1 worm cellular context compared by ENCODE assay signal in genomic region chrIII:3395874-3396467, ce11.
TF ChIP-seq lines count a peak whose summit lies in the region.

cri-3 (plus strand) TSS chrIII:3396355.

TF ChIP-seq in whole organism, L2 larva, 48 proteins besides CTCF, POLR2A, EP300 and RAD21 (continued from another document):
- TF ChIP-seq peb-1 (tag; optimal IDR thresholded peaks at IDR 0.05; lab: Kevin White, UChicago) (no peak), ztf-4 (tag; optimal IDR thresholded peaks at IDR 0.05; lab: Kevin White, UChicago) (no peak), unc-39 (tag; optimal IDR thresholded peaks at IDR 0.05; lab: Kevin White, UChicago) (no peak), sem-4 (tag; optimal IDR thresholded peaks at IDR 0.05; lab: Kevin White, UChicago) (no peak), snpc-4 (tag; optimal IDR thresholded peaks at IDR 0.05; lab: Kevin White, UChicago) (no peak), unc-62 (GFP tag; optimal IDR thresholded peaks at IDR 0.05; lab: Kevin White, UChicago) (no peak), lin-11 (tag; optimal IDR thresholded peaks at IDR 0.05; lab: Kevin White, UChicago) (no peak), nhr-11 (tag; optimal IDR thresholded peaks at IDR 0.05; lab: Kevin White, UChicago) (no peak), nhr-12 (tag; optimal IDR thresholded peaks at IDR 0.05; lab: Kevin White, UChicago) (no peak), ZK546.5 (tag; optimal IDR thresholded peaks at IDR 0.05; lab: Kevin White, UChicago) (no peak), zag-1 (tag; optimal IDR thresholded peaks at IDR 0.05; lab: Kevin White, UChicago) (no peak), ceh-82 (tag; optimal IDR thresholded peaks at IDR 0.05; lab: Kevin White, UChicago) (no peak), mdl-1 (tag; optimal IDR thresholded peaks at IDR 0.05; lab: Kevin White, UChicago) (no peak), lsy-2 (tag; optimal IDR thresholded peaks at IDR 0.05; lab: Kevin White, UChicago) (peak in 1 of 2 experiments; percentile 41), dmd-4 (tag; optimal IDR thresholded peaks at IDR 0.05; lab: Kevin White, UChicago) (no peak), sma-3 (GFP tag; optimal IDR thresholded peaks at IDR 0.05; lab: Kevin White, UChicago) (no peak), F13H6.1 (tag; optimal IDR thresholded peaks at IDR 0.05; lab: Kevin White, UChicago) (no peak), nhr-77 (tag; optimal IDR thresholded peaks at IDR 0.05; lab: Kevin White, UChicago) (no peak), egl-27 (tag; optimal IDR thresholded peaks at IDR 0.05; lab: Kevin White, UChicago) (no peak), ama-1 (optimal IDR thresholded peaks at IDR 0.05; lab: Kevin White, UChicago) (no peak), Y55F3AM.14 (GFP tag; optimal IDR thresholded peaks at IDR 0.05; lab: Kevin White, UChicago) (no peak), nhr-25 (tag; optimal IDR thresholded peaks at IDR 0.05; lab: Kevin White, UChicago) (no peak), ceh-16 (tag; optimal IDR thresholded peaks at IDR 0.05; lab: Kevin White, UChicago) (no peak), R02D3.7 (tag; optimal IDR thresholded peaks at IDR 0.05; lab: Kevin White, UChicago) (no peak), mbf-1 (tag; optimal IDR thresholded peaks at IDR 0.05; lab: Kevin White, UChicago) (no peak), gmeb-1 (tag; optimal IDR thresholded peaks at IDR 0.05; lab: Kevin White, UChicago) (peak; percentile 40), nhr-23 (tag; optimal IDR thresholded peaks at IDR 0.05; lab: Kevin White, UChicago) (no peak), nhr-237 (tag; optimal IDR thresholded peaks at IDR 0.05; lab: Kevin White, UChicago) (no peak), sma-9 (GFP tag; optimal IDR thresholded peaks at IDR 0.05; lab: Kevin White, UChicago) (no peak), sma-9 (tag; optimal IDR thresholded peaks at IDR 0.05; lab: Kevin White, UChicago) (no peak), alr-1 (tag; optimal IDR thresholded peaks at IDR 0.05; lab: Kevin White, UChicago) (no peak), nhr-21 (tag; optimal IDR thresholded peaks at IDR 0.05; lab: Kevin White, UChicago) (no peak), ztf-11 (tag; optimal IDR thresholded peaks at IDR 0.05; lab: Kevin White, UChicago) (no peak), mab-5 (tag; optimal IDR thresholded peaks at IDR 0.05; lab: Kevin White, UChicago) (no peak), aly-2 (tag; optimal IDR thresholded peaks at IDR 0.05; lab: Kevin White, UChicago) (no peak)
